Worm (Caenorhabditis elegans) whole organism, L2 larva: Measurements from ENCODE around the gene clk-2.
"Not testable (repeated sequence)": the region's sequence is repeated elsewhere in the genome, so short reads cannot be mapped to it uniquely, and the experiment has no call there.

Experiments used
- R02D3.7 ChIP-seq: fragments of 150-350 bp; optimal IDR thresholded peaks from 2 replicates; lab custom pipeline; 2014; ENCODE audit warnings: missing biosample characterization, missing genetic modification characterization
- Y55F3AM.14 ChIP-seq: fragments of 200-800 bp; sonication (Bioruptor generic); optimal IDR thresholded peaks from 2 replicates; lab custom pipeline; 2018; ENCODE audit warnings: mild to moderate bottlenecking, missing genetic modification characterization, missing compliant biosample characterization
- ZK546.5 ChIP-seq: sonication (generic microtip); optimal IDR thresholded peaks from 2 replicates; lab custom pipeline; 2017; ENCODE audit warnings: missing biosample characterization, missing genetic modification characterization
- alr-1 ChIP-seq: fragments of 150-350 bp; optimal IDR thresholded peaks from 2 replicates; lab custom pipeline; 2014; ENCODE audit warnings: missing biosample characterization, missing genetic modification characterization
- ama-1 ChIP-seq: fragments of 150-350 bp; optimal IDR thresholded peaks from 2 replicates; lab custom pipeline; 2018; ENCODE audit warnings: inconsistent platforms
- blmp-1 ChIP-seq: sonication (generic microtip); optimal IDR thresholded peaks from 2 replicates; lab custom pipeline; 2017; ENCODE audit warnings: missing genetic modification characterization, mild to moderate bottlenecking, missing compliant biosample characterization, antibody characterized with exemption, moderate library complexity; ENCODE audit not compliant: insufficient read depth
- ceh-16 ChIP-seq: fragments of 150-350 bp; optimal IDR thresholded peaks from 2 replicates; lab custom pipeline; 2014; ENCODE audit warnings: missing biosample characterization, missing genetic modification characterization
- crh-2 ChIP-seq: sonication (generic microtip); optimal IDR thresholded peaks from 2 replicates; lab custom pipeline; 2017; ENCODE audit warnings: missing biosample characterization, missing genetic modification characterization
- dmd-4 ChIP-seq: sonication (generic microtip); optimal IDR thresholded peaks from 2 replicates; lab custom pipeline; 2017; ENCODE audit warnings: missing biosample characterization, missing genetic modification characterization
- egl-27 ChIP-seq: sonication (generic microtip); optimal IDR thresholded peaks from 3 replicates; lab custom pipeline; 2017; ENCODE audit warnings: missing biosample characterization, missing genetic modification reagents, missing genetic modification characterization
- elt-1 ChIP-seq: fragments of 150-350 bp; optimal IDR thresholded peaks from 2 replicates; lab custom pipeline; 2014; ENCODE audit warnings: missing biosample characterization, missing genetic modification characterization
- elt-3 ChIP-seq: sonication (generic microtip); optimal IDR thresholded peaks from 2 replicates; lab custom pipeline; 2017; ENCODE audit warnings: missing biosample characterization, missing genetic modification characterization
- fos-1 ChIP-seq: fragments of 150-350 bp; optimal IDR thresholded peaks from 2 replicates; lab custom pipeline; 2014; ENCODE audit warnings: missing biosample characterization, missing genetic modification characterization
- gmeb-1 ChIP-seq: fragments of 150-350 bp; optimal IDR thresholded peaks from 2 replicates; lab custom pipeline; 2014; ENCODE audit warnings: missing biosample characterization, missing genetic modification characterization
- lin-11 ChIP-seq: fragments of 150-350 bp; sonication (generic microtip); optimal IDR thresholded peaks from 2 replicates; lab custom pipeline; 2014; ENCODE audit warnings: missing biosample characterization, missing genetic modification characterization, inconsistent platforms, mixed read lengths
- lin-13 ChIP-seq: fragments of 150-350 bp; optimal IDR thresholded peaks from 2 replicates; lab custom pipeline; 2014; ENCODE audit warnings: missing biosample characterization, missing genetic modification reagents, missing genetic modification characterization
- lin-39 ChIP-seq: fragments of 150-350 bp; optimal IDR thresholded peaks from 2 replicates; lab custom pipeline; 2014; ENCODE audit warnings: missing biosample characterization, missing genetic modification reagents, missing genetic modification characterization
- lsy-2 ChIP-seq, 2 experiments: fragments of 150-350 bp in 1 of 2; sonication (generic microtip) in 1 of 2; optimal IDR thresholded peaks; 2 replicates each; lab custom pipeline; 2014 to 2017; ENCODE audit warnings: missing biosample characterization in 2 of 2, missing genetic modification characterization in 2 of 2
- nhr-11 ChIP-seq: fragments of 150-350 bp; optimal IDR thresholded peaks from 2 replicates; lab custom pipeline; 2014; ENCODE audit warnings: missing biosample characterization, missing genetic modification characterization
- nhr-12 ChIP-seq: fragments of 150-350 bp; optimal IDR thresholded peaks from 2 replicates; lab custom pipeline; 2014; ENCODE audit warnings: missing biosample characterization, missing genetic modification characterization
- nhr-129 ChIP-seq: fragments of 150-350 bp; optimal IDR thresholded peaks from 2 replicates; lab custom pipeline; 2014; ENCODE audit warnings: missing biosample characterization, missing genetic modification characterization
- nhr-21 ChIP-seq: fragments of 150-350 bp; optimal IDR thresholded peaks from 2 replicates; lab custom pipeline; 2014; ENCODE audit warnings: missing biosample characterization, missing genetic modification characterization
- nhr-23 ChIP-seq: fragments of 150-350 bp; optimal IDR thresholded peaks from 2 replicates; lab custom pipeline; 2014; ENCODE audit warnings: missing biosample characterization, missing genetic modification reagents, missing genetic modification characterization
- nhr-237 ChIP-seq: fragments of 150-350 bp; optimal IDR thresholded peaks from 2 replicates; lab custom pipeline; 2014; ENCODE audit warnings: missing biosample characterization, missing genetic modification characterization
- nhr-25 ChIP-seq: fragments of 150-350 bp; sonication (generic microtip); optimal IDR thresholded peaks from 3 replicates; lab custom pipeline; 2014; ENCODE audit warnings: missing biosample characterization, missing genetic modification characterization
- nhr-6 ChIP-seq: fragments of 150-350 bp; optimal IDR thresholded peaks from 2 replicates; lab custom pipeline; 2014; ENCODE audit warnings: missing biosample characterization, missing genetic modification characterization
- nhr-77 ChIP-seq: fragments of 150-350 bp; optimal IDR thresholded peaks from 2 replicates; lab custom pipeline; 2014; ENCODE audit warnings: missing biosample characterization, missing genetic modification characterization
- peb-1 ChIP-seq: fragments of 150-350 bp; optimal IDR thresholded peaks from 2 replicates; lab custom pipeline; 2014; ENCODE audit warnings: missing biosample characterization, missing genetic modification characterization
- sem-4 ChIP-seq: fragments of 150-350 bp; optimal IDR thresholded peaks from 2 replicates; lab custom pipeline; 2014; ENCODE audit warnings: missing biosample characterization, missing genetic modification reagents, missing genetic modification characterization
- skn-1 ChIP-seq: sonication (generic microtip); optimal IDR thresholded peaks from 2 replicates; lab custom pipeline; 2017; ENCODE audit warnings: missing biosample characterization, missing genetic modification characterization
- sma-3 ChIP-seq: sonication (generic microtip); optimal IDR thresholded peaks from 2 replicates; lab custom pipeline; 2016; ENCODE audit warnings: missing genetic modification reagents, missing genetic modification characterization, missing compliant biosample characterization
- sma-9 ChIP-seq, 2 experiments: fragments of 150-350 bp in 1 of 2; sonication (generic microtip) in 1 of 2; optimal IDR thresholded peaks; 2 replicates each; lab custom pipeline; 2014 to 2016; ENCODE audit warnings: missing genetic modification characterization in 2 of 2, mild to moderate bottlenecking in 1 of 2, missing biosample characterization in 1 of 2, missing compliant biosample characterization in 1 of 2, missing genetic modification reagents in 1 of 2, moderate library complexity in 1 of 2
- snpc-4 ChIP-seq: fragments of 150-350 bp; optimal IDR thresholded peaks from 2 replicates; lab custom pipeline; 2014; ENCODE audit warnings: missing biosample characterization, missing genetic modification characterization
- unc-39 ChIP-seq: fragments of 150-350 bp; optimal IDR thresholded peaks from 2 replicates; lab custom pipeline; 2014; ENCODE audit warnings: missing biosample characterization, missing genetic modification characterization
- unc-62 ChIP-seq: fragments of 150-350 bp; optimal IDR thresholded peaks from 2 replicates; lab custom pipeline; 2014; ENCODE audit warnings: missing biosample characterization, missing genetic modification reagents, missing genetic modification characterization
- zag-1 ChIP-seq: fragments of 150-350 bp; optimal IDR thresholded peaks from 2 replicates; lab custom pipeline; 2014; ENCODE audit warnings: missing biosample characterization, missing genetic modification characterization
- ztf-11 ChIP-seq: sonication (generic microtip); optimal IDR thresholded peaks from 2 replicates; lab custom pipeline; 2017; ENCODE audit warnings: missing biosample characterization, missing genetic modification characterization

The clk-2 gene

DNA sequence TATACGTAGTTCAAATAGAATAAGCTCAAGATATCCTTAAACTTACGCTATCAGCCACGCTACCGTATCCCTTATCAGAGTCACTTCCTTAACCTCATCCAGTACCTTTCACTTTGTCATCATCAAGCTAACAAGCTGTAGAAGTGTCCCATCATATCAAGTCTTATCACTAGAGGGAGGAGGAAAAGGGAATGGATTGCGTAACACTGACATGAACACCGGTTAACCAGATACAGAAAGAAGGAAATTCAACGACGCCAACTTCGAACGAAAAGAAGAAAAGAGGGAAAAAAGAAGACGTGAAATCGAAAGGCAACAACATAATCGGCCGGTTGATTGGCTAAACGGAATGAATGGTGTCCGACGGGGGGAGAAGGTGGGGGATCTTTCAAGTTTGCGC is 28.3 kb downstream of the clk-2 start:
- TF ChIP-seq alr-1 (tag; lab: Kevin White, UChicago) (no peak), blmp-1 (tag; lab: Kevin White, UChicago) (peak; percentile 55)

DNA sequence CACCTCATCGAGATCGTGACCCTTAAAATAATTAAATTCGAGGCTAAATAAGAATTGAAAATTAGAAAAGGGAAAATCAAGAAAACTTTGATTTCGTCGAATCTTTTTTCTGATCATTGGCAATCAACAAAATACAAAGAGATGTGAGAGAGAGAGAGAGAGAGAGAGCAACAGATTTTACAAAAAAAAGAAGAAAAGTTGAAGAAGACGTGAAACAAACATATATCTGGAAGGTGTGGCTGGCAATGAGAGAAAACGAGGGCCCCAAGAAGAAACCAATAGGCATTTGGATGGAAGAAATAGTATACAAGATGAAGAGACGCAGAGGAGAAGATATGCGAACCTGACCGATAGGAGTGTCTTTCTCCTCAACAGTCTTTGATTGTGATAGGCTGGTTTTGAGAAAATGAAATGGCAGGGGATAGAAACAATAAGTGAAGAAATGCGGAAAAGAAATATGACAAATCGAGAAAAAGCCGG is 29.2 kb downstream of the clk-2 start, which contains the start of gene mup-4:
Gene mup-4 (minus strand): TSS at position 51 of the 480 bp plus-strand sequence.
- TF ChIP-seq fos-1: peak; percentile 8
- no peak for TF ChIP-seq lsy-2 (tag; optimal IDR thresholded peaks at IDR 0.05; lab: Kevin White, UChicago)
- no peak for TF ChIP-seq ceh-16 (tag; lab: Kevin White, UChicago)
- TF ChIP-seq gmeb-1 (tag; lab: Kevin White, UChicago): no peak
- TF ChIP-seq nhr-25 (tag; lab: Kevin White, UChicago): peak; percentile 37
- TF ChIP-seq zag-1 (tag; lab: Kevin White, UChicago): no peak
- peak; percentile 59 for TF ChIP-seq sma-3 (GFP tag; lab: Kevin White, UChicago)
- TF ChIP-seq blmp-1 (tag; lab: Kevin White, UChicago): peak; percentile 45
- no peak for TF ChIP-seq crh-2
- no peak for TF ChIP-seq elt-1 (tag; lab: Kevin White, UChicago)

DNA sequence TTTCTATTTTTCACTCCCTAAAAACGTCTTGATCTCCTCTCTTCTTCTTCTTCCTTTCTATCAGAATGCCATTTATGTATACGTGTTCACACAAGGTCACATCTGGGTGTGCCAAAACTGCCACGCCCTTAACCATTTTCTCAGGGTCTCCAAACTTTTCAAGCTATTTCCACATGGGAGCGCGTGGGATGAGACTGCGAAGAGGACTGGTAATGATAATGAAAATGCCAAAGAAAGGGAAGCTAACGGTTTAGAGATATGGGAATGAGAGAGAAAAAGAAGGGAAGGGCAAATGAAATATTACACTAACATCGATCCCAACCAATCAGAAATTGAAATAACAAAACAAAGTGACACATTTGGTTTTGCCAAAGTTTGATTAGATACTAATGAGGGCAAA is 30.0 kb downstream of the clk-2 start:
- TF ChIP-seq peb-1 (tag; lab: Kevin White, UChicago): no peak
- TF ChIP-seq nhr-129 (tag; lab: Kevin White, UChicago): peak; percentile 17
- TF ChIP-seq blmp-1 (tag; lab: Kevin White, UChicago): peak; percentile 86
- TF ChIP-seq fos-1: peak; percentile 39
- peak; percentile 47 for TF ChIP-seq nhr-21 (tag; lab: Kevin White, UChicago)
- no peak for TF ChIP-seq lsy-2 (tag; optimal IDR thresholded peaks at IDR 0.05; lab: Kevin White, UChicago)
- peak; percentile 60 for TF ChIP-seq nhr-6 (tag; lab: Kevin White, UChicago)
- TF ChIP-seq ama-1 (lab: Kevin White, UChicago): no peak
- peak; percentile 89 for TF ChIP-seq sma-3 (GFP tag; lab: Kevin White, UChicago)
- TF ChIP-seq crh-2: peak; percentile 57
- peak; percentile 83 for TF ChIP-seq nhr-25 (tag; lab: Kevin White, UChicago)
- peak; percentile 9 for TF ChIP-seq egl-27 (tag; lab: Kevin White, UChicago)
- TF ChIP-seq sma-9 (GFP tag; optimal IDR thresholded peaks at IDR 0.05; lab: Kevin White, UChicago): peak; percentile 44
- no peak for TF ChIP-seq sma-9 (tag; optimal IDR thresholded peaks at IDR 0.05; lab: Kevin White, UChicago)
- TF ChIP-seq, all 48 proteins: peak for 10

DNA sequence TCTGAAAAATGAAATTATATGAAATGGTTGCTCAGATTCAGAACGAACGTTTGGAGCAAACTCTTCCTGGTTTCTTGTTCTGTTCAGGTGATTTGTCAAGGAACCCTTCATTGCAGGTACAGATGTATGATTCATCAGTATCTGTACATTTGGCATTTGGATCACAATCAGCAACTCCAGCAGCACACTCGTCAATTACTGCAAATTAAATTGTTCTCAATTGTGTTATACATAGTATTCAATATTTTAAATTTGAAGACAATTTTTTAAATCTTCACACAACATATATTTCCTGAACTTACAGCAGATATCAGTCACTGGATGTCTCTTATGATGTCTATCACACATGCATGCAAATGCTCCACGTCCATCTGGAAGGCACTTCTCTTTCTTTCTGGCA is 33.6 kb downstream of the clk-2 start:
- TF ChIP-seq nhr-77 (tag; lab: Kevin White, UChicago) (no peak), nhr-21 (tag; lab: Kevin White, UChicago) (no peak), elt-1 (tag; lab: Kevin White, UChicago) (no peak), lin-39 (tag; lab: Kevin White, UChicago) (no peak), snpc-4 (tag; lab: Kevin White, UChicago) (no peak), Y55F3AM.14 (GFP tag; lab: Kevin White, UChicago) (no peak), nhr-11 (tag; lab: Kevin White, UChicago) (no peak), nhr-23 (no peak), crh-2 (no peak), blmp-1 (tag; lab: Kevin White, UChicago) (no peak)
- TF ChIP-seq, all 48 proteins: peak for 0

DNA sequence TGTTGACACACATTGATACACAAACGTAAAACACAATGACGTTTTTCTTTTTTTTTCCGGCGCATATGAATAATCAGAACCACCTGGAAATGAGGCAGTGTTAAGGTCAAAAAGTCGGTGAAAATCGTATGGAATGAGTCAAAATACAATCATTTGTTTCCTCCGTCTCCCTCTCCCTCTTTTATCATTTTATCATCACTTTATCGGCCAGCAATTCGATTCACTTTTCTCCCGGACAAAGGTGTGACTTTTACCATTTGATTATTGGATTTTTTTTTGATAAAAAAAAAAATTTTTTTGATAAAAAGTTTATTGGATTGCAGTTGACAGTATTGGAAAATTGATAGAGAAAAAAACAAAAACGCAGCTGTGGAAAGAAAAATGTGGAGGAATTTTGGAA is 39.4 kb downstream of the clk-2 start:
- TF ChIP-seq ztf-11 (tag; lab: Kevin White, UChicago) (no peak), gmeb-1 (tag; lab: Kevin White, UChicago) (peak; percentile 32), fos-1 (peak; percentile 98)

DNA sequence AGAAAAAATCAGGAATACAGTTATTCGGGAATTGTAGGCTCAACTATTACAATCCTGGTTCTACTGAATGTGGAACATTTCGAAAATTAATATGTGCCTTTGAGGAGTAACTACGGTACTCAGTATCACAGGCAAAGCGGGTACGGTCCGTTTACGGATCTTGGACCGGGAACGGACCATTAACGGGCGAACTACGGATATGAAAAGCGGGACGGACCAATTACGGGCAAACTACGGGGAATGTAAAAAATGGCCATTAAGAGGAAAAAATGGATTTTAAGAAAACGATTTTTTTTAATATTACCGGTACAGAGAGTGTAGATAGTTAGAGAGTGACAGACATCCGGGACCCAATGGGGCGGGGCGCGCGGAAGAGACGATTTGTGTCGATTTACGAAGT is 49.3 kb downstream of the clk-2 start, which contains the start of gene H14A12.5:
Gene H14A12.5 (minus strand): TSS at position 101 of the 400 bp plus-strand sequence.
- not testable (repeated sequence) for TF ChIP-seq nhr-25 (tag; lab: Kevin White, UChicago); nhr-23; elt-1 (tag; lab: Kevin White, UChicago)

DNA sequence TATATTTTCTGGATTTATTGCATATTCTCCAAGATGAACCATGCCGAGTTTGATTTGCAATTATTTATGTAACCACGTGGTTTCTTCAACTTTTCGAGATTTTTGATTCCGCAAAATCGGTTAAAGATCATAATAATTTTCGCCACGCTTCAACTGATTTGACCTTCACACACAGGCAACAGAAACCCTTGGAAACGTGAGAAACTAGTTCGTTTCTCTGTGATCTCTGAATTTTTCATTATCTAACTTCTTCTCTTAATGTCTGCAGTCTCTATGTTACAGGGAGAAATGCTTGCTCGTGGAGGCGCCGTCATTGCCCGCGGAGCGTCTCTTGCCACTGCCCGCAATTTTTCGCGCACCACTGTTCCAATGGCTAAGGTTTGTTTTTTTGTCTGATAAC is 53.0 kb downstream of the clk-2 start, which contains the start of gene fum-1:
Gene fum-1 (plus strand): TSS at position 259 of the 400 bp plus-strand sequence.
- TF ChIP-seq nhr-12 (no peak), fos-1 (peak; percentile 54), nhr-6 (tag; lab: Kevin White, UChicago) (peak; percentile 44), nhr-237 (no peak), skn-1 (tag; lab: Kevin White, UChicago) (no peak), Y55F3AM.14 (GFP tag; lab: Kevin White, UChicago) (no peak), alr-1 (tag; lab: Kevin White, UChicago) (no peak), unc-62 (GFP tag; lab: Kevin White, UChicago) (no peak), R02D3.7 (tag; lab: Kevin White, UChicago) (no peak), sem-4 (no peak), unc-39 (no peak), zag-1 (tag; lab: Kevin White, UChicago) (no peak), nhr-11 (tag; lab: Kevin White, UChicago) (no peak), ZK546.5 (tag; lab: Kevin White, UChicago) (no peak), lin-13 (peak; percentile 39), ama-1 (lab: Kevin White, UChicago) (peak; percentile 41), egl-27 (tag; lab: Kevin White, UChicago) (no peak), sma-3 (GFP tag; lab: Kevin White, UChicago) (peak; percentile 56), elt-3 (tag; lab: Kevin White, UChicago) (no peak), dmd-4 (tag; lab: Kevin White, UChicago) (no peak), nhr-129 (tag; lab: Kevin White, UChicago) (peak; percentile 63), lin-11 (tag; lab: Kevin White, UChicago) (peak; percentile 2)
